Fruit fly (Drosophila melanogaster) whole organism, prepupa: ENCODE data around the gene DnaJ-H.
"Not testable (repeated sequence)": the region's sequence is repeated elsewhere in the genome, so short reads cannot be mapped to it uniquely, and the experiment has no call there.

Experiments
- CG10631 ChIP-seq: fragments of 200-800 bp; sonication (Bioruptor generic); optimal IDR thresholded peaks from 2 replicates; lab custom pipeline; 2016; ENCODE audit warnings: missing biosample characterization, missing genetic modification characterization
- CG11294 ChIP-seq: fragments of 200-800 bp; sonication (Bioruptor generic); IDR thresholded peaks from 2 replicates; pipeline ENCODE4 v1.3.6; 2022; ENCODE audit warnings: missing biosample characterization, missing genetic modification characterization
- CG8119 ChIP-seq: fragments of 200-800 bp; sonication (Bioruptor generic); IDR thresholded peaks from 3 replicates; pipeline ENCODE4 v1.3.6; 2022; ENCODE audit warnings: missing biosample characterization, missing genetic modification characterization
- Gug ChIP-seq: fragments of 200-800 bp; sonication (Bioruptor generic); IDR thresholded peaks from 2 replicates; pipeline ENCODE4 v1.3.6; 2022; ENCODE audit warnings: missing biosample characterization, missing genetic modification characterization
- Lpt ChIP-seq: fragments of 200-800 bp; sonication (Bioruptor generic); optimal IDR thresholded peaks from 3 replicates; lab custom pipeline; 2016; ENCODE audit warnings: missing biosample characterization, missing genetic modification characterization
- ss ChIP-seq, 2 experiments: fragments of 200-800 bp; sonication (Bioruptor generic); optimal IDR thresholded peaks; 2 replicates in 1 of 2; 3 replicates in 1 of 2; lab custom pipeline; 2017 to 2018; ENCODE audit warnings: mild to moderate bottlenecking in 2 of 2, missing biosample characterization in 2 of 2, missing genetic modification characterization in 2 of 2, moderate library complexity in 1 of 2

DNA sequence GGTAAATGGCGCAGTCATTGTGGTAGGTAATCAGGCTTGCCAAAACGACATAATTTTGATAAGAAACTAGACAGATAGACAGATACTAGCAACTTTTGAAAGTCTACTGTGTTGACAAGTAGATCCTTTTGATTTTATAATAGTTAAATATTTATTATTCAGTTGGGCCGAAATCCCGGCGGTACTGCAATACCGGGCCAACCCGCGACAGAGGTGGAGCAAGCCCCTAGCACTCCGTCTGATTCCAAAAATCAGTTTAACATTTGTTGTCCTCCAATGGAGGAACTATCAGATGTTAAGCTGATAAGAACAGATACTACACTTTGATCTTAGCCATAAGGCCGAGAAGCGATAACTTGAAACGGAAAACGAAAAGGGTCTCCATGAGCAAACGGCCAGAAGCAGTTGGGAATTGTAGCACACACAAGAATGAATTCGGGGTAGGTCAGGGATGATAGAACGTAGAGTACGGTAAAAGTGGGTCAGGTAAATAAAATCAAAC lies 45.9 kb upstream of the DnaJ-H start, which contains the start of gene CG15482:
- not testable (repeated sequence) for TF ChIP-seq Gug (GFP tag; lab: Robert Waterston, UW); CG10631; CG11294 (GFP tag; lab: Robert Waterston, UW); ss (GFP tag; optimal IDR thresholded peaks at IDR 0.05; lab: Kevin White, UChicago); CG8119; Lpt (GFP tag; lab: Kevin White, UChicago)
